Fruit fly (Drosophila melanogaster) whole organism, pupa: Measurements from ENCODE around the gene CG14050.

Experiments
- CG10348 ChIP-seq: fragments of 200-800 bp; sonication (Bioruptor generic); IDR thresholded peaks from 2 replicates; pipeline ENCODE4 v1.3.6; 2022; ENCODE audit warnings: missing biosample characterization, missing genetic modification characterization
- CG12605 ChIP-seq: fragments of 200-800 bp; sonication (Bioruptor generic); IDR thresholded peaks from 2 replicates; pipeline ENCODE4 v1.3.6; 2022; ENCODE audit warnings: missing biosample characterization, missing genetic modification characterization
- CG13204 ChIP-seq: fragments of 200-800 bp; sonication (Bioruptor generic); optimal IDR thresholded peaks from 2 replicates; lab custom pipeline; 2018; ENCODE audit warnings: missing biosample characterization, mild to moderate bottlenecking, missing genetic modification characterization, moderate library complexity
- CG14655 ChIP-seq: fragments of 200-800 bp; sonication (Bioruptor generic); optimal IDR thresholded peaks from 3 replicates; lab custom pipeline; 2017; ENCODE audit warnings: mild to moderate bottlenecking, missing biosample characterization, missing genetic modification reagents, missing genetic modification characterization
- CG15710 ChIP-seq: fragments of 200-800 bp; sonication (Bioruptor generic); optimal IDR thresholded peaks from 2 replicates; lab custom pipeline; 2018; ENCODE audit warnings: missing biosample characterization, mild to moderate bottlenecking, missing genetic modification characterization, moderate library complexity
- CG17806 ChIP-seq: fragments of 200-800 bp; sonication (Bioruptor generic); optimal IDR thresholded peaks from 2 replicates; lab custom pipeline; 2018; ENCODE audit warnings: missing biosample characterization, mild to moderate bottlenecking, missing genetic modification characterization, moderate library complexity
- CG32121 ChIP-seq: fragments of 200-800 bp; sonication (Bioruptor generic); IDR thresholded peaks from 2 replicates; pipeline ENCODE4 v1.3.6; 2022; ENCODE audit warnings: missing biosample characterization, missing genetic modification characterization
- CG34367 ChIP-seq: fragments of 200-800 bp; sonication (Bioruptor generic); optimal IDR thresholded peaks from 2 replicates; lab custom pipeline; 2018; ENCODE audit warnings: missing biosample characterization, mild to moderate bottlenecking, missing genetic modification characterization
- CG4496 ChIP-seq: fragments of 200-800 bp; sonication (Bioruptor generic); IDR thresholded peaks from 3 replicates; pipeline ENCODE4 v1.3.6; 2022; ENCODE audit warnings: missing biosample characterization, missing genetic modification characterization
- CG8159 ChIP-seq: fragments of 200-800 bp; sonication (Bioruptor generic); optimal IDR thresholded peaks from 3 replicates; lab custom pipeline; 2018; ENCODE audit warnings: missing biosample characterization, mild to moderate bottlenecking, missing genetic modification characterization, moderate library complexity
- CG8301 ChIP-seq: fragments of 200-800 bp; sonication (Bioruptor generic); optimal IDR thresholded peaks from 2 replicates; lab custom pipeline; 2018; ENCODE audit warnings: missing biosample characterization, mild to moderate bottlenecking, missing genetic modification characterization
- CG9948 ChIP-seq: fragments of 200-800 bp; sonication (Bioruptor generic); optimal IDR thresholded peaks from 2 replicates; lab custom pipeline; 2018; ENCODE audit warnings: missing biosample characterization, mild to moderate bottlenecking, missing genetic modification characterization, moderate library complexity
- D1 ChIP-seq: fragments of 200-800 bp; sonication (Bioruptor generic); optimal IDR thresholded peaks from 2 replicates; lab custom pipeline; 2018; ENCODE audit warnings: missing biosample characterization, mild to moderate bottlenecking, missing genetic modification characterization, moderate library complexity
- EcR ChIP-seq: fragments of 200-800 bp; sonication (Bioruptor generic); optimal IDR thresholded peaks from 3 replicates; lab custom pipeline; 2019; ENCODE audit warnings: missing biosample characterization, missing genetic modification characterization, mild to moderate bottlenecking, moderate library complexity, missing genetic modification reagents
- Ets98B ChIP-seq: fragments of 200-800 bp; sonication (Bioruptor generic); IDR thresholded peaks from 2 replicates; pipeline ENCODE4 v1.3.6; 2022; ENCODE audit warnings: missing biosample characterization, missing genetic modification characterization
- Pif1A ChIP-seq: fragments of 200-800 bp; sonication (Bioruptor generic); optimal IDR thresholded peaks from 3 replicates; lab custom pipeline; 2016; ENCODE audit warnings: missing biosample characterization, missing genetic modification characterization
- Pif1B ChIP-seq: fragments of 200-800 bp; sonication (Bioruptor generic); optimal IDR thresholded peaks from 3 replicates; lab custom pipeline; 2016; ENCODE audit warnings: missing biosample characterization, missing genetic modification characterization
- Snoo ChIP-seq: fragments of 200-800 bp; sonication (Bioruptor generic); optimal IDR thresholded peaks from 3 replicates; lab custom pipeline; 2017; ENCODE audit warnings: missing biosample characterization, mild to moderate bottlenecking, missing genetic modification characterization, inconsistent platforms
- fd96Ca ChIP-seq: fragments of 200-800 bp; sonication (Bioruptor generic); IDR thresholded peaks from 3 replicates; pipeline ENCODE4 v1.3.6; 2022; ENCODE audit warnings: missing biosample characterization, missing genetic modification characterization
- gl ChIP-seq: fragments of 200-800 bp; sonication (Bioruptor generic); optimal IDR thresholded peaks from 2 replicates; lab custom pipeline; 2018; ENCODE audit warnings: missing biosample characterization, mild to moderate bottlenecking, missing genetic modification characterization
- rn ChIP-seq: fragments of 200-800 bp; sonication (Bioruptor generic); IDR thresholded peaks from 2 replicates; pipeline ENCODE4 v1.3.6; 2022; ENCODE audit warnings: missing biosample characterization, missing genetic modification characterization

CG14050 gene

dm6 chrX:2359845-2360244 lies 33.8 kb upstream of the CG14050 start:
- TF ChIP-seq CG9948 (tag; lab: Kevin White, UChicago) (peak; percentile 89), Pif1A (peak; percentile 94), CG12605 (GFP tag; lab: Robert Waterston, UW) (peak; percentile 93), CG10348 (GFP tag; lab: Robert Waterston, UW) (peak; percentile 81), Snoo (peak; percentile 84), Pif1B (peak; percentile 94), D1 (tag; lab: Kevin White, UChicago) (peak; percentile 54), fd96Ca (GFP tag; lab: Robert Waterston, UW) (peak; percentile 98), EcR (GFP tag; lab: Kevin White, UChicago) (no peak), Ets98B (GFP tag; lab: Robert Waterston, UW) (peak; percentile 96), CG34367 (tag; lab: Kevin White, UChicago) (peak; percentile 92), CG14655 (GFP tag; lab: Kevin White, UChicago) (peak; percentile 96), CG32121 (GFP tag; lab: Robert Waterston, UW) (peak; percentile 96), CG17806 (peak; percentile 90), CG4496 (GFP tag; lab: Robert Waterston, UW) (peak; percentile 97), CG15710 (peak; percentile 93), rn (GFP tag; lab: Robert Waterston, UW) (peak; percentile 92), CG13204 (peak; percentile 88), gl (tag; lab: Kevin White, UChicago) (peak; percentile 87), CG8301 (tag; lab: Kevin White, UChicago) (peak; percentile 95), CG8159 (tag; lab: Kevin White, UChicago) (peak; percentile 91)

- TF ChIP-seq Pif1A (peak; percentile 66), CG10348 (GFP tag; lab: Robert Waterston, UW) (no peak), CG15710 (peak; percentile 71), Snoo (no peak), D1 (tag; lab: Kevin White, UChicago) (no peak), fd96Ca (GFP tag; lab: Robert Waterston, UW) (peak; percentile 84), rn (GFP tag; lab: Robert Waterston, UW) (no peak), CG8301 (tag; lab: Kevin White, UChicago) (no peak), CG32121 (GFP tag; lab: Robert Waterston, UW) (peak; percentile 37; the same call in 1 of the 2 replicates), CG34367 (tag; lab: Kevin White, UChicago) (no peak), CG12605 (GFP tag; lab: Robert Waterston, UW) (peak; percentile 46; the same call in 1 of the 2 replicates), Pif1B (peak; percentile 67), CG14655 (GFP tag; lab: Kevin White, UChicago) (no peak), CG13204 (peak; percentile 0), gl (tag; lab: Kevin White, UChicago) (no peak), CG17806 (no peak), Ets98B (GFP tag; lab: Robert Waterston, UW) (peak; percentile 64), EcR (GFP tag; lab: Kevin White, UChicago) (no peak), CG4496 (GFP tag; lab: Robert Waterston, UW) (peak; percentile 79), CG9948 (tag; lab: Kevin White, UChicago) (peak; percentile 39), CG8159 (tag; lab: Kevin White, UChicago) (no peak)
- TF ChIP-seq, all 21 proteins: peak for 10
Observed at dm6 chrX:2358195-2358594, 32.2 kb upstream of the CG14050 start.

dm6 chrX:2356441-2356840 lies 30.4 kb upstream of the CG14050 start:
- TF ChIP-seq CG4496 (GFP tag; lab: Robert Waterston, UW) (peak; percentile 78), CG13204 (no peak), CG10348 (GFP tag; lab: Robert Waterston, UW) (no peak), Pif1A (peak; percentile 47), CG32121 (GFP tag; lab: Robert Waterston, UW) (peak; percentile 55; the same call in 1 of the 2 replicates), Pif1B (peak; percentile 10), EcR (GFP tag; lab: Kevin White, UChicago) (no peak), Snoo (no peak), CG15710 (peak; percentile 18), CG14655 (GFP tag; lab: Kevin White, UChicago) (peak; percentile 52), CG8301 (tag; lab: Kevin White, UChicago) (peak; percentile 42), CG8159 (tag; lab: Kevin White, UChicago) (peak; percentile 35), fd96Ca (GFP tag; lab: Robert Waterston, UW) (peak; percentile 83), Ets98B (GFP tag; lab: Robert Waterston, UW) (peak; percentile 74), CG34367 (tag; lab: Kevin White, UChicago) (peak; percentile 7), CG12605 (GFP tag; lab: Robert Waterston, UW) (peak; percentile 31; the same call in 1 of the 2 replicates), CG17806 (peak; percentile 42), rn (GFP tag; lab: Robert Waterston, UW) (peak; percentile 56)
- TF ChIP-seq, all 21 proteins: peak for 14

dm6 chrX:2355531-2355986 lies 29.5 kb upstream of the CG14050 start:
- TF ChIP-seq CG13204 (no peak), Ets98B (GFP tag; lab: Robert Waterston, UW) (no peak)

dm6 chrX:2354169-2354568 lies 28.2 kb upstream of the CG14050 start:
- TF ChIP-seq CG34367 (tag; lab: Kevin White, UChicago) (no peak), CG14655 (GFP tag; lab: Kevin White, UChicago) (no peak), CG8159 (tag; lab: Kevin White, UChicago) (no peak), CG4496 (GFP tag; lab: Robert Waterston, UW) (no peak), CG15710 (no peak), CG8301 (tag; lab: Kevin White, UChicago) (no peak), Snoo (no peak), CG10348 (GFP tag; lab: Robert Waterston, UW) (no peak), D1 (tag; lab: Kevin White, UChicago) (no peak), Pif1A (no peak), Ets98B (GFP tag; lab: Robert Waterston, UW) (no peak), CG32121 (GFP tag; lab: Robert Waterston, UW) (no peak), CG9948 (tag; lab: Kevin White, UChicago) (no peak), Pif1B (no peak), gl (tag; lab: Kevin White, UChicago) (no peak), fd96Ca (GFP tag; lab: Robert Waterston, UW) (no peak), CG13204 (no peak)
